Fruit fly (Drosophila melanogaster) whole organism, prepupa: ENCODE results near the gene CG32576.

ENCODE experiments used
- CG11762 ChIP-seq: fragments of 200-800 bp; sonication (Bioruptor generic); optimal IDR thresholded peaks from 3 replicates; lab custom pipeline; 2016; ENCODE audit warnings: missing biosample characterization, missing genetic modification characterization; ENCODE audit not compliant: insufficient read depth
- Eip93F ChIP-seq: fragments of 200-800 bp; sonication (Bioruptor generic); optimal IDR thresholded peaks from 2 replicates; lab custom pipeline; 2016; ENCODE audit warnings: missing biosample characterization, mild to moderate bottlenecking, missing genetic modification characterization
- Lpt ChIP-seq: fragments of 200-800 bp; sonication (Bioruptor generic); optimal IDR thresholded peaks from 3 replicates; lab custom pipeline; 2016; ENCODE audit warnings: missing biosample characterization, missing genetic modification characterization

DNA sequence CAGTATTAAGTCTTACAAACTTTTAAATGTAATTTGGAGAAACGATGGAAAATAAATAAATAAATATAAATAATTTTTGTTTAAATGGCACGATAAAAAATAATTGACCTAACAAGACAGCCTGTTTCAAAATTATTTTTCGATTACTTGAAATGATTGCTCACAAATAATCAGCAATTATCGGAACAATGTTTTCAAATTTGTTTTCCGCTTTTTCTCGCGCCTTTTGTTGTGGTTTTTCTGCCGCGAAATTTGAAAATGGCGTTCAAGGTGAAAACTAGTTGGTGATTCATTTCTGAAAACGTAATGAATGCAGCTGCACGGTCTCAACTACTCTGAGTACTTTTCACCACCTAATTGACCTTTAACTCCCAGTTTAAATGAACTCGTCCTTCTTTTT, 32.7 kb upstream of the CG32576 start:
- TF ChIP-seq Lpt (GFP tag; lab: Kevin White, UChicago) = no peak
- TF ChIP-seq CG11762 (GFP tag; lab: Kevin White, UChicago) = no peak
- no peak for TF ChIP-seq Eip93F (GFP tag; lab: Kevin White, UChicago)
